Worm (Caenorhabditis elegans) whole organism, L4 larva: ENCODE data around the gene C01G10.10.

Experiments used
- D1046.2 ChIP-seq: fragments of 200-800 bp; sonication (Bioruptor generic); IDR thresholded peaks from 2 replicates; pipeline ENCODE4 v1.3.6; 2022; ENCODE audit warnings: missing genetic modification characterization, missing compliant biosample characterization
- T26A8.4 ChIP-seq: fragments of 200-800 bp; sonication (Bioruptor generic); IDR thresholded peaks from 2 replicates; pipeline ENCODE4 v1.3.6; 2022; ENCODE audit warnings: missing genetic modification characterization, missing compliant biosample characterization
- Y48G9A.11 ChIP-seq: fragments of 200-800 bp; sonication (Bioruptor generic); IDR thresholded peaks from 2 replicates; pipeline ENCODE4 v1.3.6; 2022; ENCODE audit warnings: missing genetic modification reagents, missing genetic modification characterization, missing compliant biosample characterization
- ZK546.5 ChIP-seq, 2 experiments: sonication (generic microtip); optimal IDR thresholded peaks; 2 replicates each; lab custom pipeline; 2017; ENCODE audit warnings: missing biosample characterization in 2 of 2, missing genetic modification characterization in 2 of 2
- ama-1 ChIP-seq: fragments of 150-350 bp; optimal IDR thresholded peaks from 2 replicates; lab custom pipeline; 2014; ENCODE audit warnings: inconsistent platforms, mixed read lengths
- ceh-20 ChIP-seq: fragments of 200-800 bp; sonication (Bioruptor generic); IDR thresholded peaks from 2 replicates; pipeline ENCODE4 v1.3.6; 2022; ENCODE audit warnings: missing genetic modification reagents, missing genetic modification characterization, missing compliant biosample characterization
- ceh-32 ChIP-seq: sonication (generic microtip); optimal IDR thresholded peaks from 2 replicates; lab custom pipeline; 2016; ENCODE audit warnings: mild to moderate bottlenecking, missing genetic modification characterization, missing compliant biosample characterization; ENCODE audit not compliant: poor library complexity
- ceh-44 ChIP-seq: fragments of 200-800 bp; sonication (Bioruptor generic); IDR thresholded peaks from 2 replicates; pipeline ENCODE4 v1.3.6; 2022; ENCODE audit warnings: missing genetic modification reagents, missing genetic modification characterization, missing compliant biosample characterization
- ctbp-1 ChIP-seq: fragments of 200-800 bp; sonication (Bioruptor generic); IDR thresholded peaks from 2 replicates; pipeline ENCODE4 v1.3.6; 2022; ENCODE audit warnings: missing genetic modification reagents, missing genetic modification characterization, missing compliant biosample characterization
- dmd-6 ChIP-seq: fragments of 200-800 bp; sonication (Bioruptor generic); IDR thresholded peaks from 2 replicates; pipeline ENCODE4 v1.3.6; 2022; ENCODE audit warnings: missing genetic modification reagents, missing genetic modification characterization, missing compliant biosample characterization
- dmd-8 ChIP-seq: fragments of 200-800 bp; sonication (Bioruptor generic); IDR thresholded peaks from 2 replicates; pipeline ENCODE4 v1.3.6; 2022; ENCODE audit warnings: missing genetic modification characterization, missing compliant biosample characterization
- dmd-9 ChIP-seq: fragments of 200-800 bp; sonication (Bioruptor generic); IDR thresholded peaks from 2 replicates; pipeline ENCODE4 v1.3.6; 2022; ENCODE audit warnings: missing genetic modification reagents, missing genetic modification characterization, missing compliant biosample characterization
- duxl-1 ChIP-seq: sonication (generic microtip); optimal IDR thresholded peaks from 2 replicates; lab custom pipeline; 2016; ENCODE audit warnings: mild to moderate bottlenecking, missing genetic modification characterization, moderate library complexity, missing compliant biosample characterization; ENCODE audit not compliant: poor library complexity
- egl-43 ChIP-seq: fragments of 200-800 bp; sonication (Bioruptor generic); IDR thresholded peaks from 2 replicates; pipeline ENCODE4 v1.3.6; 2022; ENCODE audit warnings: missing genetic modification reagents, missing genetic modification characterization, missing compliant biosample characterization
- hmg-1.1 ChIP-seq: fragments of 200-800 bp; sonication (Bioruptor generic); IDR thresholded peaks from 2 replicates; pipeline ENCODE4 v1.3.6; 2022; ENCODE audit warnings: missing genetic modification reagents, missing genetic modification characterization, missing compliant biosample characterization
- jun-1 ChIP-seq: fragments of 150-350 bp; optimal IDR thresholded peaks from 2 replicates; lab custom pipeline; 2014; ENCODE audit warnings: missing biosample characterization, missing genetic modification reagents, missing genetic modification characterization
- lim-7 ChIP-seq: fragments of 200-800 bp; sonication (Bioruptor generic); IDR thresholded peaks from 2 replicates; pipeline ENCODE4 v1.3.6; 2022; ENCODE audit warnings: missing genetic modification characterization, missing compliant biosample characterization
- lin-13 ChIP-seq: fragments of 150-350 bp; optimal IDR thresholded peaks from 2 replicates; lab custom pipeline; 2014; ENCODE audit warnings: missing biosample characterization, missing genetic modification reagents, missing genetic modification characterization
- lin-38 ChIP-seq: fragments of 200-800 bp; sonication (Bioruptor generic); IDR thresholded peaks from 2 replicates; pipeline ENCODE4 v1.3.6; 2022; ENCODE audit warnings: missing genetic modification reagents, missing genetic modification characterization, missing compliant biosample characterization
- madf-9 ChIP-seq: fragments of 200-800 bp; sonication (Bioruptor generic); conservative IDR thresholded peaks from 2 replicates; pipeline ENCODE4 v1.3.6; 2022; ENCODE audit warnings: missing genetic modification reagents, missing genetic modification characterization, missing compliant biosample characterization
- mdl-1 ChIP-seq, 2 experiments: fragments of 150-350 bp in 1 of 2; sonication (generic microtip) in 1 of 2; optimal IDR thresholded peaks; 2 replicates each; lab custom pipeline; 2014 to 2017; ENCODE audit warnings: missing biosample characterization in 2 of 2, missing genetic modification characterization in 2 of 2
- mep-1 ChIP-seq: fragments of 150-350 bp; sonication (generic microtip); optimal IDR thresholded peaks from 3 replicates; lab custom pipeline; 2014; ENCODE audit warnings: missing biosample characterization, missing genetic modification characterization
- nhr-111 ChIP-seq: fragments of 200-800 bp; sonication (Bioruptor generic); optimal IDR thresholded peaks from 2 replicates; lab custom pipeline; 2018; ENCODE audit warnings: mild to moderate bottlenecking, missing genetic modification characterization, missing compliant biosample characterization
- nhr-237 ChIP-seq: sonication (generic microtip); optimal IDR thresholded peaks from 2 replicates; lab custom pipeline; 2017; ENCODE audit warnings: missing biosample characterization, missing genetic modification characterization
- nhr-28 ChIP-seq: fragments of 150-350 bp; optimal IDR thresholded peaks from 2 replicates; lab custom pipeline; 2014; ENCODE audit warnings: missing biosample characterization, missing genetic modification characterization
- php-3 ChIP-seq: fragments of 200-800 bp; sonication (Bioruptor generic); IDR thresholded peaks from 2 replicates; pipeline ENCODE4 v1.3.6; 2022; ENCODE audit warnings: missing genetic modification reagents, missing genetic modification characterization, missing compliant biosample characterization
- saeg-2 ChIP-seq: fragments of 200-800 bp; sonication (Bioruptor generic); IDR thresholded peaks from 2 replicates; pipeline ENCODE4 v1.3.6; 2022; ENCODE audit warnings: missing genetic modification reagents, missing genetic modification characterization, missing compliant biosample characterization
- skn-1 ChIP-seq: fragments of 150-350 bp; optimal IDR thresholded peaks from 2 replicates; lab custom pipeline; 2014; ENCODE audit warnings: missing biosample characterization, missing genetic modification characterization
- snpc-1.2 ChIP-seq: fragments of 200-800 bp; sonication (Bioruptor generic); IDR thresholded peaks from 2 replicates; pipeline ENCODE4 v1.3.6; 2022; ENCODE audit warnings: missing genetic modification reagents, missing genetic modification characterization, missing compliant biosample characterization
- spr-3 ChIP-seq: fragments of 200-800 bp; sonication (Bioruptor generic); optimal IDR thresholded peaks from 2 replicates; lab custom pipeline; 2018; ENCODE audit warnings: mild to moderate bottlenecking, missing genetic modification characterization, missing compliant biosample characterization
- tra-1 ChIP-seq: fragments of 200-800 bp; sonication (Bioruptor generic); IDR thresholded peaks from 2 replicates; pipeline ENCODE4 v1.3.6; 2022; ENCODE audit warnings: missing genetic modification reagents, missing genetic modification characterization, missing compliant biosample characterization
- zip-11 ChIP-seq: fragments of 200-800 bp; sonication (Bioruptor generic); IDR thresholded peaks from 2 replicates; pipeline ENCODE4 v1.3.6; 2022; ENCODE audit warnings: missing genetic modification characterization, missing compliant biosample characterization

Gene C01G10.10

ce11 chrV:15111660-15112059, 29.4 kb upstream of the C01G10.10 start, which contains the start of gene T01G5.7:
Gene T01G5.7, plus strand, starts transcription at chrV:15111960.
- no peak for TF ChIP-seq ama-1
- TF ChIP-seq nhr-111 (GFP tag; lab: Kevin White, UChicago), result no peak
- TF ChIP-seq lin-38 (GFP tag; lab: Robert Waterston, UW), result no peak
- no peak for TF ChIP-seq mep-1 (tag; lab: Kevin White, UChicago)
- TF ChIP-seq hmg-1.1, result no peak
- no peak for TF ChIP-seq jun-1
- no peak for TF ChIP-seq ceh-44 (GFP tag; lab: Robert Waterston, UW)
- no peak for TF ChIP-seq Y48G9A.11 (GFP tag; lab: Robert Waterston, UW)

- TF ChIP-seq saeg-2 (GFP tag; lab: Robert Waterston, UW), result no peak
- TF ChIP-seq nhr-237 (tag; lab: Kevin White, UChicago), result no peak
- TF ChIP-seq ceh-20 (GFP tag; lab: Robert Waterston, UW), result no peak
- TF ChIP-seq tra-1 (GFP tag; lab: Robert Waterston, UW), result no peak
- no peak for TF ChIP-seq nhr-28 (tag; lab: Kevin White, UChicago)
- no peak for TF ChIP-seq madf-9 (GFP tag; lab: Robert Waterston, UW)
- TF ChIP-seq lin-13 (GFP tag; lab: Kevin White, UChicago), result no peak
- no peak for TF ChIP-seq dmd-6 (GFP tag; lab: Robert Waterston, UW)
- TF ChIP-seq snpc-1.2, result no peak
Measured at ce11 chrV:15109260-15109659, 27.0 kb upstream of the C01G10.10 start, which contains the start of gene Y75B12A.2. Gene Y75B12A.2, plus strand, starts transcription at chrV:15109560.

DNA sequence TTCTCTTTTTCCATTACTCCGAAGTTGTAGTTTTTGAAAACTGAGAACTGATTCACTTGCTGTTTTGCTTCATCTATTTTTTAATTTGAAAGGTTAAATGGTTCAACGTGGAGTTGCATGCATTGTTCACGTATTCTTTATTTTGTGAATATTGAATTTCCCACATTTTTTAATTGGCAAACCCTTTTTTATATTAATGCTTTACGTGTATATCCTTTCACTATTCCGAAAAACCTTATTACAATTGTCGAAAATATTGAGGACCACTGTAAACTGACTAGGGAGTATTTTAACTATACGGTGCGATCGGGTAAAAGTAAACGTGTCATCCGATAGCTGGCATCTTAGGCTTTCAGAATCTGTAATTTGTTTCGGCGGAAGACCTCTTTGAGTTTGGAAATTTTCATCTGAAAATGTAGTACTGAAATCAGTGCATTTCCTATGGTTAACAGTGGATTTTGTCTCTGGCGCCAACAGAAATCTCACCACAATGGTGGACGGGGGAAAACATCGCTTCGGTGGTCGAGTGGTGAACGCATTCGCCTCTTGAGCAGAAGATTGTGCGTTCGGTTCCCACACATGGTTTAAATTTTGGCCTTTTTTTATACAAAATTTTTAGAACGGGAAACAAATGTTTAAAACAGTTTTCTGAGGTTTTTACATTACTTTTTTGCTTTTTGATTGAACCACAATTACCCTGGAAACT, 23.8 kb upstream of the C01G10.10 start, which contains the start of gene C01G10.14:
TSS of gene C01G10.14 (minus strand) at position 51 of the 706 bp plus-strand sequence.
- TF ChIP-seq ceh-44 (GFP tag; lab: Robert Waterston, UW), result 0 out of 2 replicates have a peak, but pooled peaks have one; percentile 37
- 0 out of 2 replicates have a peak, but pooled peaks have one; percentile 14 for TF ChIP-seq egl-43 (GFP tag; lab: Robert Waterston, UW)
- peak; percentile 67 for TF ChIP-seq lim-7 (GFP tag; lab: Robert Waterston, UW)
- TF ChIP-seq dmd-8 (GFP tag; lab: Robert Waterston, UW), result 0 out of 2 replicates have a peak, but pooled peaks have one; percentile 58
- TF ChIP-seq hmg-1.1, result peak; percentile 21; the same call in 1 of the 2 replicates

- TF ChIP-seq php-3 (GFP tag; lab: Robert Waterston, UW) (no peak), mdl-1 (tag; optimal IDR thresholded peaks at IDR 0.05; lab: Kevin White, UChicago) (no peak), ctbp-1 (GFP tag; lab: Robert Waterston, UW) (no peak), dmd-9 (GFP tag; lab: Robert Waterston, UW) (no peak), ZK546.5 (tag; optimal IDR thresholded peaks at IDR 0.05; lab: Kevin White, UChicago) (no peak), skn-1 (tag; lab: Kevin White, UChicago) (no peak), zip-11 (GFP tag; lab: Robert Waterston, UW) (no peak), mep-1 (tag; lab: Kevin White, UChicago) (no peak), saeg-2 (GFP tag; lab: Robert Waterston, UW) (no peak), nhr-237 (tag; lab: Kevin White, UChicago) (no peak), spr-3 (GFP tag; lab: Kevin White, UChicago) (no peak), lim-7 (GFP tag; lab: Robert Waterston, UW) (no peak), T26A8.4 (GFP tag; lab: Robert Waterston, UW) (no peak), duxl-1 (tag; lab: Kevin White, UChicago) (no peak), D1046.2 (no peak), ceh-32 (no peak)
Measured at ce11 chrV:15099447-15099846, 17.2 kb upstream of the C01G10.10 start, which contains the start of gene C01G10.1. Gene C01G10.1, plus strand, starts transcription at chrV:15099747.
